Worm (Caenorhabditis elegans) whole organism, L4 larva: ENCODE measurements around the gene F07C4.6.

ENCODE experiments used
- F10B5.3 ChIP-seq: sonication (generic microtip); optimal IDR thresholded peaks from 2 replicates; lab custom pipeline; 2016; ENCODE audit warnings: mild to moderate bottlenecking, missing genetic modification characterization, missing compliant biosample characterization
- F37D6.2 ChIP-seq: sonication (generic microtip); optimal IDR thresholded peaks from 2 replicates; lab custom pipeline; 2016; ENCODE audit warnings: mild to moderate bottlenecking, missing genetic modification characterization, missing compliant biosample characterization
- F44E2.7 ChIP-seq: fragments of 200-800 bp; sonication (Bioruptor generic); IDR thresholded peaks from 2 replicates; pipeline ENCODE4 v2.1.2; 2022; ENCODE audit warnings: missing genetic modification characterization, missing compliant biosample characterization
- T20F7.1 ChIP-seq: fragments of 200-800 bp; sonication (Bioruptor generic); optimal IDR thresholded peaks from 2 replicates; lab custom pipeline; 2018; ENCODE audit warnings: mild to moderate bottlenecking, missing genetic modification characterization, missing compliant biosample characterization
- Y75B8A.6 ChIP-seq: fragments of 200-800 bp; sonication (Bioruptor generic); IDR thresholded peaks from 2 replicates; pipeline ENCODE4 v1.3.6; 2022; ENCODE audit warnings: missing genetic modification reagents, missing genetic modification characterization, missing compliant biosample characterization
- ZK337.2 ChIP-seq: fragments of 200-800 bp; sonication (Bioruptor generic); IDR thresholded peaks from 2 replicates; pipeline ENCODE4 v1.3.6; 2022; ENCODE audit warnings: missing genetic modification reagents, missing genetic modification characterization, missing compliant biosample characterization
- ZK546.5 ChIP-seq, 2 experiments: sonication (generic microtip); optimal IDR thresholded peaks; 2 replicates each; lab custom pipeline; 2017; ENCODE audit warnings: missing biosample characterization in 2 of 2, missing genetic modification characterization in 2 of 2
- aha-1 ChIP-seq: fragments of 150-350 bp; peaks from one replicate; lab custom pipeline; 2014; ENCODE audit warnings: missing biosample characterization, missing genetic modification characterization
- arid-1 ChIP-seq: fragments of 200-800 bp; sonication (Bioruptor generic); conservative IDR thresholded peaks from 2 replicates; pipeline ENCODE4 v1.3.6; 2022; ENCODE audit warnings: missing genetic modification reagents, missing genetic modification characterization, missing compliant biosample characterization
- ceh-20 ChIP-seq: fragments of 200-800 bp; sonication (Bioruptor generic); IDR thresholded peaks from 2 replicates; pipeline ENCODE4 v1.3.6; 2022; ENCODE audit warnings: missing genetic modification reagents, missing genetic modification characterization, missing compliant biosample characterization
- ceh-28 ChIP-seq: fragments of 150-350 bp; optimal IDR thresholded peaks from 2 replicates; lab custom pipeline; 2014; ENCODE audit warnings: missing biosample characterization, missing genetic modification reagents, missing genetic modification characterization
- ceh-44 ChIP-seq: fragments of 200-800 bp; sonication (Bioruptor generic); IDR thresholded peaks from 2 replicates; pipeline ENCODE4 v1.3.6; 2022; ENCODE audit warnings: missing genetic modification reagents, missing genetic modification characterization, missing compliant biosample characterization
- ceh-62 ChIP-seq: sonication (generic microtip); optimal IDR thresholded peaks from 2 replicates; lab custom pipeline; 2017; ENCODE audit warnings: missing biosample characterization, missing genetic modification characterization
- ctbp-1 ChIP-seq: fragments of 200-800 bp; sonication (Bioruptor generic); IDR thresholded peaks from 2 replicates; pipeline ENCODE4 v1.3.6; 2022; ENCODE audit warnings: missing genetic modification reagents, missing genetic modification characterization, missing compliant biosample characterization
- daf-12 ChIP-seq: fragments of 150-350 bp; optimal IDR thresholded peaks from 2 replicates; lab custom pipeline; 2014; ENCODE audit warnings: missing biosample characterization, missing genetic modification reagents, missing genetic modification characterization
- daf-16 ChIP-seq, 3 experiments: sonication (generic microtip); optimal IDR thresholded peaks; 2 replicates each; lab custom pipeline; 2016 to 2017; ENCODE audit warnings: missing genetic modification characterization in 3 of 3, missing genetic modification reagents in 3 of 3, mild to moderate bottlenecking in 2 of 3, missing compliant biosample characterization in 2 of 3, missing biosample characterization in 1 of 3, moderate library complexity in 1 of 3
- dpl-1 ChIP-seq: fragments of 150-350 bp; optimal IDR thresholded peaks from 2 replicates; lab custom pipeline; 2014; ENCODE audit warnings: missing biosample characterization, missing genetic modification reagents, missing genetic modification characterization
- dve-1 ChIP-seq: sonication (generic microtip); optimal IDR thresholded peaks from 2 replicates; lab custom pipeline; 2017; ENCODE audit warnings: antibody characterized with exemption, mild to moderate bottlenecking, missing genetic modification characterization, missing compliant biosample characterization; ENCODE audit not compliant: insufficient read depth
- gei-8 ChIP-seq: fragments of 200-800 bp; sonication (Bioruptor generic); optimal IDR thresholded peaks from 2 replicates; lab custom pipeline; 2018; ENCODE audit warnings: mild to moderate bottlenecking, missing genetic modification characterization, missing compliant biosample characterization
- lin-38 ChIP-seq: fragments of 200-800 bp; sonication (Bioruptor generic); IDR thresholded peaks from 2 replicates; pipeline ENCODE4 v1.3.6; 2022; ENCODE audit warnings: missing genetic modification reagents, missing genetic modification characterization, missing compliant biosample characterization
- lsy-2 ChIP-seq, 2 experiments: fragments of 150-350 bp in 1 of 2; sonication (generic microtip) in 1 of 2; optimal IDR thresholded peaks; 2 replicates each; lab custom pipeline; 2014 to 2017; ENCODE audit warnings: missing biosample characterization in 2 of 2, missing genetic modification characterization in 2 of 2
- madf-5 ChIP-seq, 2 experiments: fragments of 200-800 bp; sonication (Bioruptor generic); IDR thresholded peaks; 2 replicates each; pipeline ENCODE4 v1.3.6; 2022; ENCODE audit warnings: missing compliant biosample characterization in 2 of 2, missing genetic modification characterization in 2 of 2
- madf-9 ChIP-seq: fragments of 200-800 bp; sonication (Bioruptor generic); conservative IDR thresholded peaks from 2 replicates; pipeline ENCODE4 v1.3.6; 2022; ENCODE audit warnings: missing genetic modification reagents, missing genetic modification characterization, missing compliant biosample characterization
- mdl-1 ChIP-seq, 2 experiments: fragments of 150-350 bp in 1 of 2; sonication (generic microtip) in 1 of 2; optimal IDR thresholded peaks; 2 replicates each; lab custom pipeline; 2014 to 2017; ENCODE audit warnings: missing biosample characterization in 2 of 2, missing genetic modification characterization in 2 of 2
- mep-1 ChIP-seq: fragments of 150-350 bp; sonication (generic microtip); optimal IDR thresholded peaks from 3 replicates; lab custom pipeline; 2014; ENCODE audit warnings: missing biosample characterization, missing genetic modification characterization
- mes-2 ChIP-seq: sonication (generic microtip); optimal IDR thresholded peaks from 2 replicates; lab custom pipeline; 2016; ENCODE audit warnings: missing genotype, mild to moderate bottlenecking, missing genetic modification characterization, missing compliant biosample characterization; ENCODE audit not compliant: poor library complexity, severe bottlenecking
- mxl-2 ChIP-seq: fragments of 200-800 bp; sonication (Bioruptor generic); conservative IDR thresholded peaks from 2 replicates; pipeline ENCODE4 v1.3.6; 2022; ENCODE audit warnings: missing genetic modification reagents, missing genetic modification characterization, missing compliant biosample characterization
- nhr-102 ChIP-seq: sonication (generic microtip); optimal IDR thresholded peaks from 2 replicates; lab custom pipeline; 2016; ENCODE audit warnings: mild to moderate bottlenecking, missing genetic modification characterization, moderate library complexity, missing compliant biosample characterization
- nhr-42 ChIP-seq: fragments of 200-800 bp; sonication (Bioruptor generic); IDR thresholded peaks from 2 replicates; pipeline ENCODE4 v1.3.6; 2022; ENCODE audit warnings: missing genetic modification characterization, missing compliant biosample characterization
- nhr-76 ChIP-seq: fragments of 150-350 bp; optimal IDR thresholded peaks from 2 replicates; lab custom pipeline; 2014; ENCODE audit warnings: missing biosample characterization, missing genetic modification characterization
- pha-4 ChIP-seq, 2 experiments: fragments of 150-350 bp in 1 of 2; fragments of 200-800 bp in 1 of 2; sonication (Bioruptor generic) in 1 of 2; IDR thresholded peaks in 1 of 2; optimal IDR thresholded peaks in 1 of 2; 2 replicates each; pipeline versions ENCODE4 v1.3.6 to Lab custom; 2014 to 2022; ENCODE audit warnings: missing genetic modification characterization in 2 of 2, missing genetic modification reagents in 2 of 2, missing biosample characterization in 1 of 2, missing compliant biosample characterization in 1 of 2
- rbr-2 ChIP-seq: sonication (generic microtip); optimal IDR thresholded peaks from 2 replicates; lab custom pipeline; 2016; ENCODE audit warnings: missing genotype, missing genetic modification characterization, missing compliant biosample characterization
- set-16 ChIP-seq: fragments of 200-800 bp; sonication (Bioruptor generic); IDR thresholded peaks from 2 replicates; pipeline ENCODE4 v1.3.6; 2022; ENCODE audit warnings: missing genetic modification reagents, missing genetic modification characterization, missing compliant biosample characterization
- skn-1 ChIP-seq: fragments of 150-350 bp; optimal IDR thresholded peaks from 2 replicates; lab custom pipeline; 2014; ENCODE audit warnings: missing biosample characterization, missing genetic modification characterization
- snpc-4 ChIP-seq: fragments of 150-350 bp; optimal IDR thresholded peaks from 2 replicates; lab custom pipeline; 2014; ENCODE audit warnings: missing biosample characterization, missing genetic modification characterization
- tag-97 ChIP-seq: fragments of 200-800 bp; sonication (Bioruptor generic); IDR thresholded peaks from 2 replicates; pipeline ENCODE4 v1.3.6; 2022; ENCODE audit warnings: missing genetic modification characterization, missing compliant biosample characterization
- unc-130 ChIP-seq: sonication (generic microtip); optimal IDR thresholded peaks from 2 replicates; lab custom pipeline; 2016; ENCODE audit warnings: missing genetic modification reagents, missing genetic modification characterization, missing compliant biosample characterization
- unc-62 ChIP-seq, 3 experiments: fragments of 150-350 bp in 1 of 3; sonication (generic microtip); optimal IDR thresholded peaks in 2 of 3; peaks in 1 of 3; 1 replicate in 1 of 3; 2 replicates in 2 of 3; lab custom pipeline; 2014 to 2017; ENCODE audit warnings: missing biosample characterization in 3 of 3, missing genetic modification characterization in 3 of 3, missing genetic modification reagents in 3 of 3, missing genotype in 1 of 3
- zfp-2 ChIP-seq: sonication (generic microtip); optimal IDR thresholded peaks from 2 replicates; lab custom pipeline; 2016; ENCODE audit warnings: mild to moderate bottlenecking, missing genetic modification characterization, missing compliant biosample characterization
- zip-11 ChIP-seq: fragments of 200-800 bp; sonication (Bioruptor generic); IDR thresholded peaks from 2 replicates; pipeline ENCODE4 v1.3.6; 2022; ENCODE audit warnings: missing genetic modification characterization, missing compliant biosample characterization
- zip-2 ChIP-seq: fragments of 150-350 bp; optimal IDR thresholded peaks from 2 replicates; lab custom pipeline; 2014; ENCODE audit warnings: missing biosample characterization, missing genetic modification characterization

F07C4.6 gene

ce11 chrV:7626550-7626949 is at the start of gene F07C4.6:
F07C4.6 (plus strand) TSS chrV:7626850.
- TF ChIP-seq ceh-62 (tag; lab: Kevin White, UChicago) = no peak
- no peak for TF ChIP-seq ZK546.5 (tag; optimal IDR thresholded peaks at IDR 0.05; lab: Kevin White, UChicago)

ce11 chrV:7580378-7580777 is 46.3 kb upstream of the F07C4.6 start, which contains the start of gene ets-6:
ets-6 (minus strand) TSS chrV:7580546.
- peak; percentile 38; the same call in 1 of the 2 replicates for TF ChIP-seq ceh-44
- no peak for TF ChIP-seq Y75B8A.6
- no peak for TF ChIP-seq nhr-102
- TF ChIP-seq nhr-42 = no peak
- peak; percentile 41 for TF ChIP-seq rbr-2 (tag; lab: Kevin White, UChicago)
- no peak for TF ChIP-seq F44E2.7 (GFP tag; lab: Robert Waterston, UW)
- no peak for TF ChIP-seq daf-12 (tag; lab: Kevin White, UChicago)
- TF ChIP-seq unc-62 (GFP tag; optimal IDR thresholded peaks at IDR 0.05 in 1 of 2; lab: Kevin White, UChicago) = peak in 1 of 2 experiments; percentile 65
- no peak for TF ChIP-seq unc-62 (tag; optimal IDR thresholded peaks at IDR 0.05; lab: Kevin White, UChicago)
- no peak for TF ChIP-seq zip-2 (tag; lab: Kevin White, UChicago)
- TF ChIP-seq zip-11 = no peak
- no peak for TF ChIP-seq skn-1 (tag; lab: Kevin White, UChicago)
- no peak for TF ChIP-seq pha-4 (GFP tag; IDR thresholded peaks at IDR 0.05; lab: Robert Waterston, UW)
- no peak for TF ChIP-seq pha-4 (tag; optimal IDR thresholded peaks at IDR 0.05; lab: Kevin White, UChicago)
- no peak for TF ChIP-seq snpc-4 (tag; lab: Kevin White, UChicago)
- no peak for TF ChIP-seq madf-5 (GFP tag; IDR thresholded peaks at IDR 0.05; lab: Robert Waterston, UW)
- TF ChIP-seq lsy-2 (tag; optimal IDR thresholded peaks at IDR 0.05; lab: Kevin White, UChicago) = peak in 1 of 2 experiments; percentile 77
- TF ChIP-seq aha-1 (tag; lab: Kevin White, UChicago) = peak; percentile 2
- no peak for TF ChIP-seq ceh-20 (GFP tag; lab: Robert Waterston, UW)
- TF ChIP-seq dpl-1 (GFP tag; lab: Kevin White, UChicago) = peak; percentile 36
- no peak for TF ChIP-seq mxl-2 (GFP tag; lab: Robert Waterston, UW)
- TF ChIP-seq F10B5.3 = no peak
- no peak for TF ChIP-seq nhr-76 (tag; lab: Kevin White, UChicago)
- TF ChIP-seq daf-16 (GFP tag; optimal IDR thresholded peaks at IDR 0.05; lab: Kevin White, UChicago) = no peak
- TF ChIP-seq daf-16 (tag; optimal IDR thresholded peaks at IDR 0.05; lab: Kevin White, UChicago) = no peak
- TF ChIP-seq set-16 = no peak
- no peak for TF ChIP-seq gei-8 (GFP tag; lab: Kevin White, UChicago)
- no peak for TF ChIP-seq arid-1 (GFP tag; lab: Robert Waterston, UW)
- no peak for TF ChIP-seq madf-9 (GFP tag; lab: Robert Waterston, UW)
- peak; percentile 20 for TF ChIP-seq dve-1 (tag; lab: Kevin White, UChicago)
- TF ChIP-seq ZK337.2 (GFP tag; lab: Robert Waterston, UW) = no peak
- no peak for TF ChIP-seq tag-97 (GFP tag; lab: Robert Waterston, UW)
- no peak for TF ChIP-seq mdl-1 (tag; optimal IDR thresholded peaks at IDR 0.05; lab: Kevin White, UChicago)
- TF ChIP-seq ceh-28 (tag; lab: Kevin White, UChicago) = peak; percentile 45
- no peak for TF ChIP-seq zfp-2 (tag; lab: Kevin White, UChicago)
- TF ChIP-seq unc-130 (GFP tag; lab: Kevin White, UChicago) = no peak
- no peak for TF ChIP-seq ctbp-1 (GFP tag; lab: Robert Waterston, UW)
- peak; percentile 67 for TF ChIP-seq mes-2 (tag; lab: Kevin White, UChicago)
- TF ChIP-seq F37D6.2 (tag; lab: Kevin White, UChicago) = no peak
- no peak for TF ChIP-seq T20F7.1 (GFP tag; lab: Kevin White, UChicago)
- TF ChIP-seq lin-38 = peak; percentile 96
- peak; percentile 52 for TF ChIP-seq mep-1 (tag; lab: Kevin White, UChicago)
